Worm (Caenorhabditis elegans): ENCODE results near the gene ech-6.

DNA sequence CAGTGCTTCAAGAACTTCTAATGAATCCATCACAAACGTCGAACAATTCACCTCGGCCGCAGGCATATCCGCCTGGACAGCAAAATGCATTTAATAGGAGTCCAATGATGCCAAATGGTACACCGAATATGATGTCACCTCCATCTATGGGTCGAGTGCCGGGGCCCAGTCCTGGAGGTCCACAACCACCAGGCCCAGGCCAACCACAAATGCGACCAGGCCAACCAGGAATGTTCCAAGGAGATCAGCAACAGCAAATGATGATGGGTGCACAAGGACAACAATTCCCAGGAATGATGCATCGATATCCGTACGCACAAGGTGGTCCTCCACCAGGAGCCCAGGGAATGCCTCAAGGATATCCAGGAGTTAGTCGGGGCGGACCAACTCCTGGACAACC is 14.4 kb upstream of the ech-6 start:
- TF ChIP-seq nfya-1 (tag; optimal IDR thresholded peaks at IDR 0.05) (no peak), C38D4.7 (GFP tag; optimal IDR thresholded peaks at IDR 0.05) (no peak), dve-1 (tag; optimal IDR thresholded peaks at IDR 0.05) (no peak), ceh-31 (tag; optimal IDR thresholded peaks at IDR 0.05) (no peak), ama-1 (optimal IDR thresholded peaks at IDR 0.05) (no peak), dmd-4 (tag; optimal IDR thresholded peaks at IDR 0.05; ENCODE audit: borderline replicate concordance) (no peak), T23F11.4 (GFP tag; optimal IDR thresholded peaks at IDR 0.05) (no peak), F13H6.1 (tag; optimal IDR thresholded peaks at IDR 0.05) (no peak), K02D7.2 (tag; optimal IDR thresholded peaks at IDR 0.05) (no peak)
